Worm (Caenorhabditis elegans): ENCODE results near the gene col-87.

col-87 gene

DNA sequence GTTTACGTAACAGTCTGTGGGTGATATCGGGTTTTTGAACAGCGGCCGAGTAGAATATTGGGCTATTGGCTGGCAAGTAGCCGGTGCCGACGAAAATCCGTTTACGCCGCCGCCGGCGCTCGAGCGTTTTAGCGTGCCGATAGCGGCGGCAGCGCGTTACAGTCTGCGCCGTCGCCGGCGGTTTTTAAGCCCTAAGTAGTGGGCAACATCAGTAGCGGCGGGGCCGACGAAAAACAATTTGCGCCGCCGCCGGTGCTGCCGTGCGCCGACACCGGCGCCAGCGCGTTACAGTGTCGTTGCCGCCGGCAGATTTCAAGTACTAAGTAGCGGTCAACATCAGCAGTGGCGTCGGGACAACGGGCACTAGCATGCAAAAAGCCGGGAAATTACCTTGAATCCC is 1.4 kb upstream of the col-87 start:
- TF ChIP-seq fkh-6 (tag; optimal IDR thresholded peaks at IDR 0.05): no peak
- TF ChIP-seq ceh-22 (tag; optimal IDR thresholded peaks at IDR 0.05): no peak
- TF ChIP-seq che-1 (tag; optimal IDR thresholded peaks at IDR 0.05): no peak
- TF ChIP-seq C38D4.7 (GFP tag; optimal IDR thresholded peaks at IDR 0.05): no peak
- TF ChIP-seq hlh-13 (GFP tag; optimal IDR thresholded peaks at IDR 0.05): no peak
- TF ChIP-seq hlh-8 (tag; optimal IDR thresholded peaks at IDR 0.05): no peak
- TF ChIP-seq pax-1 (tag; optimal IDR thresholded peaks at IDR 0.05): no peak
- no peak for TF ChIP-seq Y22D7AL.16 (tag; optimal IDR thresholded peaks at IDR 0.05)
- no peak for TF ChIP-seq ceh-31 (tag; optimal IDR thresholded peaks at IDR 0.05)
- no peak for TF ChIP-seq dve-1 (tag; optimal IDR thresholded peaks at IDR 0.05)
- no peak for TF ChIP-seq ceh-45 (GFP tag; IDR thresholded peaks at IDR 0.05)
- TF ChIP-seq ceh-2 (tag; optimal IDR thresholded peaks at IDR 0.05): no peak
- no peak for TF ChIP-seq ceh-18 (tag; optimal IDR thresholded peaks at IDR 0.05)
- TF ChIP-seq ets-4 (tag; optimal IDR thresholded peaks at IDR 0.05): no peak
- TF ChIP-seq dmd-4 (tag; optimal IDR thresholded peaks at IDR 0.05; ENCODE audit: borderline replicate concordance): no peak
- no peak for TF ChIP-seq K02D7.2 (tag; optimal IDR thresholded peaks at IDR 0.05)

DNA sequence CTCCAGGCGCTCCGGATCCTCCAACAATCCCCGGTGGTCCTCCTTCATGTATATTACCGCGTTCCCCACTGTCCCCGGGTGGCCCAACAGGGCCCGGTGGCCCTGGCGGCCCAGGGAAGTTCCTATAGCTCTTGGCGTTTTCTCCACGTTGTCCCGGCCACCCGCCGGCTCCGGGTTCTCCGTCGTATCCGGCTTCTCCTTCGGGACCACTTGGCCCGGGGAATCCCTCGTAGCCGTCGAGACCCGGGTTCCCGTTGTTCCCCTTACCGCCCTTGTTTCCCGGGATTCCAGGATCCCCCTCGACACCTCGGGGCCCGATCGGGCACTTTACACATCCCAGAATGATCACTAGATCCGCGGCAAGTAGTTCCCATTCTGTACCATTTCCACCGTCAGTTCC is 3.3 kb downstream of the col-87 start:
- TF ChIP-seq tbx-7 (tag; optimal IDR thresholded peaks at IDR 0.05) (no peak), pag-3 (tag; optimal IDR thresholded peaks at IDR 0.05; ENCODE audit: borderline replicate concordance) (no peak), npax-4 (tag; optimal IDR thresholded peaks at IDR 0.05) (no peak), fax-1 (tag; optimal IDR thresholded peaks at IDR 0.05) (no peak), ceh-22 (tag; optimal IDR thresholded peaks at IDR 0.05) (no peak), dve-1 (tag; optimal IDR thresholded peaks at IDR 0.05) (no peak), pqm-1 (tag; optimal IDR thresholded peaks at IDR 0.05) (no peak), ahr-1 (tag; optimal IDR thresholded peaks at IDR 0.05) (no peak), unc-55 (GFP tag; optimal IDR thresholded peaks at IDR 0.05) (no peak), dmd-4 (tag; optimal IDR thresholded peaks at IDR 0.05; ENCODE audit: borderline replicate concordance) (no peak), sox-4 (tag; optimal IDR thresholded peaks at IDR 0.05) (no peak), elt-4 (tag; optimal IDR thresholded peaks at IDR 0.05) (no peak), rnt-1 (tag; optimal IDR thresholded peaks at IDR 0.05) (no peak), lin-11 (tag; optimal IDR thresholded peaks at IDR 0.05) (no peak), ceh-14 (tag; optimal IDR thresholded peaks at IDR 0.05) (no peak), ceh-31 (tag; optimal IDR thresholded peaks at IDR 0.05) (no peak), pros-1 (tag; optimal IDR thresholded peaks at IDR 0.05) (no peak)

DNA sequence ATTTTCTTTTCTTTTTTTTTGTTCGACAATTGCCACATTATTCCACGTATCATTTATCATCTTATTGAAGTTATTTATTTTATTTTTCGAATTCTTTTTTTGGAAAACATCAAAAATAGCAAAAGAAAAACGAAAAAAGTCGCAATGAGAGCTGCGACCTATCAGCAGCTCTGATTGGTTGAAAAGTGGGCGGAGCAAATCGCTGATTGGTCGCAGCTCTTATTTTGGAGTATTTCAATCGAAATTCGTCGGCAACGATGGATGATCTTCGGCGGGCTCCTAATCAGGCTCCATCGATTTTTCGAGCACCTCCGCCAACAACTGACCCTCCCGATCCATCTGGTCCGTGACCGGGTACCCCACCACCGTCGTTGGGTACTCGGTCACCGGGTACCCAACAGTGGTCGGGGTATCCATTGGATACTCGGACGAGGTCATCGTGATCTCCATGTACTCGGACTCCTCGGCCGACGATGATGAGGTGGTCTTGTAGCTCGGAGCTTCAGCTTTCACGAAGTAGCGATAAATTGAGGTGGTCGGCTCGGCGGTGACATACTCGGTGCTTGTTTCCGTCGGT is 4.6 kb downstream of the col-87 start:
- TF ChIP-seq ama-1 (optimal IDR thresholded peaks at IDR 0.05): no peak
- TF ChIP-seq ceh-30 (tag; optimal IDR thresholded peaks at IDR 0.05): no peak
- no peak for TF ChIP-seq pha-2 (tag; optimal IDR thresholded peaks at IDR 0.05)
- peak; percentile 93 for TF ChIP-seq nfya-1 (tag; optimal IDR thresholded peaks at IDR 0.05)

DNA sequence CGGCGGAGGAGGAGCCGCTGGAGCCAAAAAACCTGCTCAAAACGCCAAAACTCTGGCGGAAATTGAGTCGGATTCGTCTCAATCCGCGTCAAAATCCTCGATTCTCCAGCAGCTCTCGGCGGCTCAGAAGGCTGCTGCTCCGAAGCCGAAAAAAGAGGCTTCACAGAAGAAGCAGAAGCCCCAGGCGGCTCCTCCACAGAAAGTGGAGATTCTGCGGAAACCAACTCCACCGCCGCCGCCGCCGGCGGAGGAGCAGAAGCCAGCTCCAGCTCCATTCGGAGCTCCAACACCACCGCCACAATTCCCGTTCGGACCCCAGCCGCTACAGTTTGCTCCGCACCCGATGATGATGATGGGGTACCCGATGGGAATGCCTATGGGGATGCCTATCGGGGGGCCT is 7.6 kb downstream of the col-87 start:
- TF ChIP-seq elt-2 (tag; optimal IDR thresholded peaks at IDR 0.05): no peak
- TF ChIP-seq ceh-9 (tag; optimal IDR thresholded peaks at IDR 0.05): no peak
- TF ChIP-seq ceh-34 (tag; optimal IDR thresholded peaks at IDR 0.05): no peak

DNA sequence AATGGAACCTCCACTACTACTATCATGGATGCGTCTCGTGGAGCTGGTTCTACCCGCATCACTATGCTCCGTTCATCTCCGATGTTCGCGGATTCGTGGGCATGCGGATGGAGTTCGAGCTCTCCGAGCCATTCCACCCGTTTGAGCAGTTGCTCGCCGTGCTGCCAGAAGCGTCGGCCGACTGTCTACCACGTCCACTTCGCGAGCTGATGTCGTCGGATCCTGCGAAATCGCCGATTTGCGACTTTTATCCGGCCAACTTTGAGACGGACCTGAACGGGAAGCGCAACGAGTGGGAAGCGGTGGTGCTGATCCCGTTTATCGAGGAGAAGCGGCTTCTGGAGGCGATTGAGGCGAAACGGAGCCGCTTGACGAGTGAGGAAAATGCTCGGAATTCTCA is 16.7 kb downstream of the col-87 start:
- TF ChIP-seq ceh-45 (GFP tag; IDR thresholded peaks at IDR 0.05) (no peak), mec-3 (tag; optimal IDR thresholded peaks at IDR 0.05; ENCODE audit: borderline replicate concordance) (peak; percentile 4)
